Worm (Caenorhabditis elegans): ENCODE measurements around the gene rpl-22.

DNA sequence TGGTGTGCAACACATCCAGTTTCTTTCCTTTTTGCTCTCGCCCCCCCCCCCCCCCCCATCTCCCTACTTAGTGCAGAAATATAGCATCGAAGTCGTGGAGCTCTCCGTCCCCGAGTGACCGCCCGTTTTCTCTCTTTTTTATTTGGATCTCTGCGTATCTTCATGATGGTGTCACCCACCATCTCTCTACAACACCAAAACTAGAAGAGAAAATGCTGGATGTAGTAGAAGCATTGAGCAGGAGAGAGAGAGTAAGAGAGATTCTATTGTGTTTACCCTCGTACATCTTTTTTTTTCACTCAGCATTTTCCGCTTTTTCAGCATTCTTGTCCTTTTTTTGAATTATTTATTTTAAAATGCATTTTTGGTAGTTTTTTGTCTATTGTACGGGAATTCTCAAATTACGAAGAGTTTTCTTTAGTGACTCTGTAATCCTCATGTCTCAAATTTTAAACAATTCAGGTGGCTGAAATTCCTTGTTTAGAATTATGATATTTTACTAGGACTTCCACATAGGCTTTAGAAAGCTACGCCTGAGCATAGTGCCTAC lies 13.0 kb upstream of the rpl-22 start:
- no peak for TF ChIP-seq lin-13 (GFP tag; optimal IDR thresholded peaks at IDR 0.05)
- no peak for TF ChIP-seq aly-2 (tag; optimal IDR thresholded peaks at IDR 0.05)
- no peak for TF ChIP-seq unc-39 (tag; optimal IDR thresholded peaks at IDR 0.05)
- peak; percentile 11 for TF ChIP-seq nhr-6 (tag; optimal IDR thresholded peaks at IDR 0.05)
- no peak for TF ChIP-seq dmd-4 (tag; optimal IDR thresholded peaks at IDR 0.05)
- TF ChIP-seq nhr-12 (tag; optimal IDR thresholded peaks at IDR 0.05), result no peak
- TF ChIP-seq zag-1 (tag; optimal IDR thresholded peaks at IDR 0.05), result peak; percentile 24
- TF ChIP-seq nhr-77 (tag; optimal IDR thresholded peaks at IDR 0.05), result no peak
- TF ChIP-seq ama-1 (optimal IDR thresholded peaks at IDR 0.05), result no peak
- no peak for TF ChIP-seq ztf-4 (tag; optimal IDR thresholded peaks at IDR 0.05)
- TF ChIP-seq lin-39 (tag; optimal IDR thresholded peaks at IDR 0.05), result no peak
- TF ChIP-seq ztf-11 (tag; optimal IDR thresholded peaks at IDR 0.05), result no peak

All from whole organism, L2 larva.